Fruit fly (Drosophila melanogaster) whole organism, wandering third instar larva: ENCODE measurements around the gene CG15531.

Experiments used
- Abd-B ChIP-seq: fragments of >200 bp; optimal IDR thresholded peaks from 2 replicates; lab custom pipeline; 2017; ENCODE audit warnings: missing biosample characterization, missing genetic modification characterization
- CG32264 ChIP-seq: fragments of 200-800 bp; sonication (Bioruptor generic); optimal IDR thresholded peaks from 2 replicates; lab custom pipeline; 2016; ENCODE audit warnings: missing biosample characterization, missing genetic modification characterization
- Dfd ChIP-seq: fragments of >200 bp; optimal IDR thresholded peaks from 2 replicates; lab custom pipeline; 2017; ENCODE audit warnings: missing biosample characterization, missing genetic modification characterization
- Dif ChIP-seq: fragments of 200-275, 200-300 bp; sonication (Bioruptor generic); optimal IDR thresholded peaks from 2 replicates; lab custom pipeline; 2018; ENCODE audit warnings: missing biosample characterization, missing genetic modification characterization; ENCODE audit not compliant: partially characterized antibody
- Mio ChIP-seq: sonication (Bioruptor generic); optimal IDR thresholded peaks from 2 replicates; lab custom pipeline; 2016; ENCODE audit warnings: missing biosample characterization, missing genetic modification characterization
- OdsH ChIP-seq: fragments of 200-800 bp; sonication (Bioruptor generic); optimal IDR thresholded peaks from 2 replicates; lab custom pipeline; 2016; ENCODE audit warnings: missing biosample characterization, mild to moderate bottlenecking, missing genetic modification characterization
- dl ChIP-seq, 2 experiments: fragments of 175-275, 200-275 bp in 1 of 2; fragments of 200-275 bp in 1 of 2; sonication (Bioruptor generic); optimal IDR thresholded peaks; lab custom pipeline; 2018; ENCODE audit warnings: mild to moderate bottlenecking in 2 of 2, missing biosample characterization in 2 of 2, missing genetic modification characterization in 2 of 2, moderate library complexity in 2 of 2; ENCODE audit not compliant: partially characterized antibody in 2 of 2, insufficient read depth in 1 of 2
- dsf ChIP-seq: sonication (Bioruptor generic); optimal IDR thresholded peaks from 2 replicates; lab custom pipeline; 2016; ENCODE audit warnings: missing biosample characterization, missing genetic modification characterization, borderline replicate concordance
- fru ChIP-seq: fragments of 200-800 bp; sonication (Bioruptor generic); optimal IDR thresholded peaks from 3 replicates; lab custom pipeline; 2016; ENCODE audit warnings: missing biosample characterization, mild to moderate bottlenecking, missing genetic modification characterization
- h ChIP-seq: fragments of 200-800 bp; sonication (Bioruptor generic); optimal IDR thresholded peaks from 3 replicates; lab custom pipeline; 2016; ENCODE audit warnings: missing biosample characterization, mild to moderate bottlenecking, missing genetic modification characterization
- psq ChIP-seq: fragments of 200-800 bp; sonication (Bioruptor generic); optimal IDR thresholded peaks from 3 replicates; lab custom pipeline; 2017; ENCODE audit warnings: missing biosample characterization, mild to moderate bottlenecking, missing genetic modification characterization, moderate library complexity
- tai ChIP-seq: sonication (Bioruptor generic); optimal IDR thresholded peaks from 2 replicates; lab custom pipeline; 2016; ENCODE audit warnings: missing biosample characterization, missing genetic modification characterization

DNA sequence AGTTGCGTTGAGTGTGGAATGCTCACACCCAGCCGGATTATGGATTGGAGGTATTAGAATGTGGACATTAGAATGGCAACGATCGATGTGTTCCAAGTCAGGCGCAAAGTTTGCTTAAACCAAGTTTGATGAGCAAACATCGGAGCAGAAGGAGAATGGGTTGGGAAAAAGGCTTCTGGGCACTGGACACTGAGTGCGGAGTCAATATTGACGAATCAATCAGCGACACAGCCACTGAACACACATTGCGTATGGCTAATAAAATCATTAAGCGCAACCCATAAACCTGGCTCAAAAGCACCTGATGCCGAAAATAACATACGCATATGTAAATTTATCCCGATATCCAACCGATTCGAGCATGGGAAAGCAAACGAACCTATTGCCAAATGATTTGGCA is 2.2 kb downstream of the CG15531 start:
- TF ChIP-seq Dfd (no peak), psq (GFP tag; lab: Kevin White, UChicago) (no peak), fru (GFP tag; lab: Kevin White, UChicago) (no peak), dl (GFP tag; optimal IDR thresholded peaks at IDR 0.05; lab: Kevin White, UChicago; ENCODE audit: insufficient read depth in 1 of 2, partially characterized antibody in 2 of 2) (no peak), h (GFP tag; lab: Kevin White, UChicago) (no peak), tai (GFP tag; lab: Kevin White, UChicago) (no peak), OdsH (no peak), dsf (GFP tag; lab: Kevin White, UChicago) (no peak), Abd-B (GFP tag; lab: Kevin White, UChicago) (no peak), Dif (GFP tag; lab: Kevin White, UChicago) (no peak), CG32264 (no peak), Mio (GFP tag; lab: Kevin White, UChicago) (no peak)
